Fruit fly (Drosophila melanogaster) whole organism, wandering third instar larva: ENCODE data around the gene Gr85a.

ENCODE experiments used
- CG32264 ChIP-seq: fragments of 200-800 bp; sonication (Bioruptor generic); optimal IDR thresholded peaks from 2 replicates; lab custom pipeline; 2016; ENCODE audit warnings: missing biosample characterization, missing genetic modification characterization
- CG9705 ChIP-seq: fragments of 200-800 bp; sonication (Bioruptor generic); optimal IDR thresholded peaks from 2 replicates; lab custom pipeline; 2018; ENCODE audit warnings: missing biosample characterization, mild to moderate bottlenecking, missing genetic modification characterization
- CrebA ChIP-seq: fragments of 200-800 bp; sonication (Bioruptor generic); optimal IDR thresholded peaks from 2 replicates; lab custom pipeline; 2016; ENCODE audit warnings: missing biosample characterization, mild to moderate bottlenecking, missing genetic modification characterization, borderline replicate concordance
- Dfd ChIP-seq: fragments of >200 bp; optimal IDR thresholded peaks from 2 replicates; lab custom pipeline; 2017; ENCODE audit warnings: missing biosample characterization, missing genetic modification characterization
- Dif ChIP-seq: fragments of 200-275, 200-300 bp; sonication (Bioruptor generic); optimal IDR thresholded peaks from 2 replicates; lab custom pipeline; 2018; ENCODE audit warnings: missing biosample characterization, missing genetic modification characterization; ENCODE audit not compliant: partially characterized antibody
- GATAd ChIP-seq: sonication (Bioruptor generic); optimal IDR thresholded peaks from 2 replicates; lab custom pipeline; 2016; ENCODE audit warnings: missing biosample characterization, missing genetic modification characterization
- HLH106 ChIP-seq: fragments of 200-800 bp; optimal IDR thresholded peaks from 3 replicates; lab custom pipeline; 2019; ENCODE audit warnings: missing biosample characterization, mild to moderate bottlenecking, missing genetic modification characterization, moderate library complexity
- Hnf4 ChIP-seq: fragments of 200-800 bp; sonication (Bioruptor generic); optimal IDR thresholded peaks from 2 replicates; lab custom pipeline; 2016; ENCODE audit warnings: missing biosample characterization, mild to moderate bottlenecking, missing genetic modification characterization
- Hr78 ChIP-seq: fragments of >200 bp; optimal IDR thresholded peaks from 2 replicates; lab custom pipeline; 2017; ENCODE audit warnings: missing biosample characterization, missing genetic modification characterization
- Jra ChIP-seq: sonication (Bioruptor generic); optimal IDR thresholded peaks from 2 replicates; lab custom pipeline; 2016; ENCODE audit warnings: missing biosample characterization, missing genetic modification characterization
- Myc ChIP-seq: fragments of >200 bp; optimal IDR thresholded peaks from 2 replicates; lab custom pipeline; 2017
- N ChIP-seq: fragments of >200 bp; optimal IDR thresholded peaks from 2 replicates; lab custom pipeline; 2018; ENCODE audit warnings: missing biosample characterization, missing external identifiers, missing genetic modification characterization
- Rel ChIP-seq, 2 experiments: fragments of 200-800 bp; sonication (Bioruptor generic) in 1 of 2; optimal IDR thresholded peaks; 2 replicates in 1 of 2; 3 replicates in 1 of 2; lab custom pipeline; 2016 to 2019; ENCODE audit warnings: mild to moderate bottlenecking in 2 of 2, missing biosample characterization in 2 of 2, missing genetic modification characterization in 2 of 2, moderate library complexity in 1 of 2
- br ChIP-seq: fragments of 200-800 bp; sonication (Bioruptor generic); optimal IDR thresholded peaks from 2 replicates; lab custom pipeline; 2016; ENCODE audit warnings: missing biosample characterization, missing genetic modification characterization
- brk ChIP-seq: fragments of 200-800 bp; sonication (Bioruptor generic); optimal IDR thresholded peaks from 2 replicates; lab custom pipeline; 2016; ENCODE audit warnings: missing biosample characterization, mild to moderate bottlenecking, missing genetic modification characterization
- dl ChIP-seq, 2 experiments: fragments of 175-275, 200-275 bp in 1 of 2; fragments of 200-275 bp in 1 of 2; sonication (Bioruptor generic); optimal IDR thresholded peaks; lab custom pipeline; 2018; ENCODE audit warnings: mild to moderate bottlenecking in 2 of 2, missing biosample characterization in 2 of 2, missing genetic modification characterization in 2 of 2, moderate library complexity in 2 of 2; ENCODE audit not compliant: partially characterized antibody in 2 of 2, insufficient read depth in 1 of 2
- dmrt93B ChIP-seq: fragments of 200-800 bp; sonication (Bioruptor generic); optimal IDR thresholded peaks from 2 replicates; lab custom pipeline; 2018; ENCODE audit warnings: missing biosample characterization, mild to moderate bottlenecking, missing genetic modification characterization
- ey ChIP-seq: fragments of 200-800 bp; sonication (Bioruptor generic); optimal IDR thresholded peaks from 2 replicates; lab custom pipeline; 2016; ENCODE audit warnings: missing biosample characterization, missing genetic modification characterization
- foxo ChIP-seq, 2 experiments: fragments of 200-800 bp; sonication (Bioruptor generic); optimal IDR thresholded peaks; 2 replicates in 1 of 2; 3 replicates in 1 of 2; lab custom pipeline; 2016 to 2017; ENCODE audit warnings: missing biosample characterization in 2 of 2, missing genetic modification characterization in 2 of 2
- fru ChIP-seq: fragments of 200-800 bp; sonication (Bioruptor generic); optimal IDR thresholded peaks from 3 replicates; lab custom pipeline; 2016; ENCODE audit warnings: missing biosample characterization, mild to moderate bottlenecking, missing genetic modification characterization
- h ChIP-seq: fragments of 200-800 bp; sonication (Bioruptor generic); optimal IDR thresholded peaks from 3 replicates; lab custom pipeline; 2016; ENCODE audit warnings: missing biosample characterization, mild to moderate bottlenecking, missing genetic modification characterization
- lola ChIP-seq: fragments of >200 bp; optimal IDR thresholded peaks from 2 replicates; lab custom pipeline; 2017; ENCODE audit warnings: missing biosample characterization, missing genetic modification characterization
- pan ChIP-seq: fragments of >200 bp; optimal IDR thresholded peaks from 2 replicates; lab custom pipeline; 2017
- psq ChIP-seq: fragments of 200-800 bp; sonication (Bioruptor generic); optimal IDR thresholded peaks from 3 replicates; lab custom pipeline; 2017; ENCODE audit warnings: missing biosample characterization, mild to moderate bottlenecking, missing genetic modification characterization, moderate library complexity
- rgr ChIP-seq: fragments of 200-800 bp; sonication (Bioruptor generic); optimal IDR thresholded peaks from 3 replicates; lab custom pipeline; 2016; ENCODE audit warnings: missing biosample characterization, mild to moderate bottlenecking, missing genetic modification characterization
- sv ChIP-seq: fragments of 200-800 bp; sonication (Bioruptor generic); optimal IDR thresholded peaks from 3 replicates; lab custom pipeline; 2016; ENCODE audit warnings: missing biosample characterization, missing genetic modification characterization
- woc ChIP-seq: sonication (Bioruptor generic); optimal IDR thresholded peaks from 2 replicates; lab custom pipeline; 2016; ENCODE audit warnings: missing biosample characterization, mild to moderate bottlenecking, missing genetic modification characterization

Gr85a gene

dm6 chr3R:10025050-10025449 lies 28.5 kb upstream of the Gr85a start, which contains the start of gene CG31407:
CG31407 (minus strand) TSS chr3R:10025150.
- TF ChIP-seq dmrt93B (GFP tag; lab: Kevin White, UChicago) = no peak
- no peak for TF ChIP-seq ey (GFP tag; lab: Kevin White, UChicago)
- TF ChIP-seq Hr78 (GFP tag; lab: Kevin White, UChicago) = no peak

dm6 chr3R:10024032-10024712 lies 27.6 kb upstream of the Gr85a start:
- no peak for TF ChIP-seq Dif (GFP tag; lab: Kevin White, UChicago)
- no peak for TF ChIP-seq psq (GFP tag; lab: Kevin White, UChicago)
- TF ChIP-seq GATAd (GFP tag; lab: Kevin White, UChicago) = no peak
- TF ChIP-seq fru = peak; percentile 13
- TF ChIP-seq lola (GFP tag; lab: Kevin White, UChicago) = no peak
- no peak for TF ChIP-seq dl (GFP tag; optimal IDR thresholded peaks at IDR 0.05; lab: Kevin White, UChicago; ENCODE audit: insufficient read depth in 1 of 2, partially characterized antibody in 2 of 2)
- TF ChIP-seq woc = no peak
- TF ChIP-seq br (GFP tag; lab: Kevin White, UChicago) = peak; percentile 9
- no peak for TF ChIP-seq CG9705 (GFP tag; lab: Kevin White, UChicago)
- no peak for TF ChIP-seq brk (GFP tag; lab: Kevin White, UChicago)
- peak; percentile 28 for TF ChIP-seq h (GFP tag; lab: Kevin White, UChicago)

dm6 chr3R:10001174-10001789 lies 4.7 kb upstream of the Gr85a start, which contains the start of gene CG5359:
CG5359 (minus strand) TSS chr3R:10001276.
- TF ChIP-seq foxo (GFP tag; optimal IDR thresholded peaks at IDR 0.05; lab: Kevin White, UChicago) = peak in 1 of 2 experiments; percentile 3
- no peak for TF ChIP-seq Dfd
- TF ChIP-seq brk (GFP tag; lab: Kevin White, UChicago) = no peak
- TF ChIP-seq Dif (GFP tag; lab: Kevin White, UChicago) = no peak
- no peak for TF ChIP-seq Rel (GFP tag; optimal IDR thresholded peaks at IDR 0.05; lab: Kevin White, UChicago)
- peak; percentile 32 for TF ChIP-seq Rel (tag; optimal IDR thresholded peaks at IDR 0.05; lab: Kevin White, UChicago)
- no peak for TF ChIP-seq Myc (lab: Kevin White, UChicago)
- TF ChIP-seq rgr (GFP tag; lab: Kevin White, UChicago) = no peak
- no peak for TF ChIP-seq pan (lab: Kevin White, UChicago)
- TF ChIP-seq CrebA (GFP tag; lab: Kevin White, UChicago) = no peak
- TF ChIP-seq, all 38 proteins: peak for 2

- TF ChIP-seq sv (GFP tag; lab: Kevin White, UChicago) (peak; percentile 24), HLH106 (tag; lab: Kevin White, UChicago) (peak; percentile 39), rgr (GFP tag; lab: Kevin White, UChicago) (peak; percentile 17), h (GFP tag; lab: Kevin White, UChicago) (peak; percentile 40), br (GFP tag; lab: Kevin White, UChicago) (peak; percentile 39), ey (GFP tag; lab: Kevin White, UChicago) (peak; percentile 40), CG9705 (GFP tag; lab: Kevin White, UChicago) (no peak), Hnf4 (peak; percentile 54), woc (peak; percentile 58), pan (lab: Kevin White, UChicago) (no peak), Rel (GFP tag; optimal IDR thresholded peaks at IDR 0.05; lab: Kevin White, UChicago) (no peak), Rel (tag; optimal IDR thresholded peaks at IDR 0.05; lab: Kevin White, UChicago) (no peak), N (peak; percentile 6), fru (peak; percentile 39), Dfd (peak; percentile 50), dmrt93B (GFP tag; lab: Kevin White, UChicago) (peak; percentile 8), lola (GFP tag; lab: Kevin White, UChicago) (no peak), Myc (lab: Kevin White, UChicago) (peak; percentile 88), Dif (GFP tag; lab: Kevin White, UChicago) (no peak), brk (GFP tag; lab: Kevin White, UChicago) (no peak), CrebA (GFP tag; lab: Kevin White, UChicago) (no peak), Jra (GFP tag; lab: Kevin White, UChicago) (peak; percentile 37), psq (GFP tag; lab: Kevin White, UChicago) (peak; percentile 26), CG32264 (no peak), foxo (GFP tag; optimal IDR thresholded peaks at IDR 0.05; lab: Kevin White, UChicago) (peak in 1 of 2 experiments; percentile 51)
Measured at dm6 chr3R:9985585-9986393, 10.8 kb downstream of the Gr85a start, which contains the start of gene Art4. Art4 (minus strand) TSS chr3R:9986060.
